Worm (Caenorhabditis elegans): Measurements from ENCODE around the gene srt-50.
"Not testable (repeated sequence)": the region's sequence is repeated elsewhere in the genome, so short reads cannot be mapped to it uniquely, and the experiment has no call there.

srt-50 gene

DNA sequence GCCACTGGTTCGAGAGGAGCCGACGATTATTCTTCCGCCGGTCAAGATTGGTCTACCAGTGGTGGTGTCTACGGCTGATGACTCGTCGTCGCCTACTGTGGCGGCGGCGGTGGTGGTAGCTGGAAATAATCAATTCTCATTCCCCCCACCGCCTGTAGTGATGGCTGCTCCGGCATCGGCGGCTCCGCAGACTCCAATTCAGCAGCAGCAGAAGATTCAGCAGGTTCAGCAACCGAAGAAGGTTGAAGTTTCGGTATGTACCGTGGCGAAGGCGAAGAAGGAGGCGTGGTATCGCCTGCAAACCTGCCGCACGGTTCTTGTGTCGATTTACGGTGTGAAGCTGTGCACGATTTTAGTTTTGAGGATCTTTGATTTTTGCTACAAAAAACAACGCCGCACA is 28.3 kb upstream of the srt-50 start (continued):
- TF ChIP-seq T07F8.4 (tag; optimal IDR thresholded peaks at IDR 0.05) (no peak), nhr-179 (tag; optimal IDR thresholded peaks at IDR 0.05) (no peak), mes-4 (tag; optimal IDR thresholded peaks at IDR 0.05) (no peak), let-607 (tag; optimal IDR thresholded peaks at IDR 0.05) (no peak), tbx-9 (tag; optimal IDR thresholded peaks at IDR 0.05; ENCODE audit: borderline replicate concordance) (no peak), lin-40 (tag; optimal IDR thresholded peaks at IDR 0.05) (no peak), hlh-12 (tag; optimal IDR thresholded peaks at IDR 0.05) (no peak), egrh-3 (GFP tag; IDR thresholded peaks at IDR 0.05) (peak; percentile 45; the same call in 1 of the 2 replicates), F23B12.7 (tag; optimal IDR thresholded peaks at IDR 0.05; ENCODE audit: insufficient read depth) (no peak), akir-1 (GFP tag; optimal IDR thresholded peaks at IDR 0.05) (no peak), mel-28 (tag; optimal IDR thresholded peaks at IDR 0.05; ENCODE audit: borderline replicate concordance) (no peak), zim-3 (tag; optimal IDR thresholded peaks at IDR 0.05) (no peak), bed-1 (GFP tag; IDR thresholded peaks at IDR 0.05) (no peak), zfh-2 (GFP tag; conservative IDR thresholded peaks at IDR 0.05) (peak; percentile 46; the same call in 1 of the 2 replicates), unc-130 (GFP tag; optimal IDR thresholded peaks at IDR 0.05) (no peak), lsl-1 (GFP tag; optimal IDR thresholded peaks at IDR 0.05) (no peak), dpff-1 (tag; optimal IDR thresholded peaks at IDR 0.05) (no peak), fkh-3 (tag; optimal IDR thresholded peaks at IDR 0.05) (no peak), cebp-2 (GFP tag; IDR thresholded peaks at IDR 0.05) (peak; percentile 83; the same call in 1 of the 2 replicates), repo-1 (tag; optimal IDR thresholded peaks at IDR 0.05) (no peak), F22D6.2 (tag; optimal IDR thresholded peaks at IDR 0.05) (no peak), pha-4 (tag; optimal IDR thresholded peaks at IDR 0.05) (no peak), nhr-80 (tag; optimal IDR thresholded peaks at IDR 0.05) (no peak)

- not testable (repeated sequence) for TF ChIP-seq snpc-4 (GFP tag; optimal IDR thresholded peaks at IDR 0.05)
- TF ChIP-seq snpc-4 (tag; optimal IDR thresholded peaks at IDR 0.05), result peak in 1 of 4 experiments; percentile 67
- TF ChIP-seq mcd-1 (GFP tag; IDR thresholded peaks at IDR 0.05), result 0 out of 2 replicates have a peak, but pooled peaks have one; percentile 29
Observed at ce11 chrIV:15047940-15048339, 26.6 kb upstream of the srt-50 start.

DNA sequence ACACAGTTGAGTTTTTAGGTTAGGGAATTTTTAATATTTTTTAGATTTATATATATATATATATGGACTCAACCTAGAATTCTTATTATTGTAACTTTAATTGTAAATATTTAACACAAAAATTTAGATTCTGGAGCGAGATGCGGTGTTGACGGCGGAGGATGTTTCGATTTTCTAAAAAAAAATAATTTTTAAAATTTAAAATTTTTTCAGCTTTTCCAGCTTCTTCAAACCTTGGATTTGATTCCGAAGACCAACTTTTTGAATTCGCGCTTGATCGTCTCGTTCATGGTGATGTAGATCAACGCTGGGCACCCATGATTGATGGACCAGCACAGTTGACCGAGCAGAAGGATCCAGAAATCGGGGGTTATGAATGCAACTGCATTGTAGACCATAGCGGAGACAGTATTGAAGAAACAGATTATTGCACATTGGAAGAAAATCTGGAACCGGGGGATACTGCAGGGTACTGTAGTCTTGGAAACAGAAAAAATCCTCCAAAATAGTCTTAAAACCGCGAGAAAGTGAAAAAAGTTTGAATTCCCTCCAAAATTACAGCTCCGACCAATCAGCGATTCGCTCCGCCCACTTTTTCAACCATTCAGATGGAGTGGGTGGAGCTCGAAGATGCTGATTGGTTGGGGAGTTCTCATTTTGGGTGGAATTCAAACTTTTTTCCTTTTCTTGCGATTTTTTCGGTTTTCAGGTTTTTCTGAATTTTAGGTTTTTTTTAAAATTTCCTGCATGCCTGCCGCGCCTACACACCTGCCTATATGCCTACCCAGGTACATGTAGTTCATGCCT is 25.0 kb upstream of the srt-50 start:
- TF ChIP-seq madf-6 (GFP tag; IDR thresholded peaks at IDR 0.05), result peak; percentile 49
- TF ChIP-seq lin-54 (GFP tag; optimal IDR thresholded peaks at IDR 0.05), result peak; percentile 28
- no peak for TF ChIP-seq mel-28 (tag; optimal IDR thresholded peaks at IDR 0.05; ENCODE audit: borderline replicate concordance)
- TF ChIP-seq cebp-1 (GFP tag; IDR thresholded peaks at IDR 0.05), result no peak
- TF ChIP-seq cebp-1 (tag; optimal IDR thresholded peaks at IDR 0.05), result peak; percentile 2
- 0 out of 2 replicates have a peak, but pooled peaks have one; percentile 38 for TF ChIP-seq aptf-3 (GFP tag; IDR thresholded peaks at IDR 0.05)
- TF ChIP-seq bed-1 (GFP tag; IDR thresholded peaks at IDR 0.05), result 0 out of 2 replicates have a peak, but pooled peaks have one; percentile 16
- TF ChIP-seq Y53G8AR.9 (GFP tag; conservative IDR thresholded peaks at IDR 0.05), result peak; percentile 49
- no peak for TF ChIP-seq ama-1 (optimal IDR thresholded peaks at IDR 0.05)
- TF ChIP-seq ama-1 (GFP tag; optimal IDR thresholded peaks at IDR 0.05), result peak in 1 of 2 experiments; percentile 32
- peak; percentile 37 for TF ChIP-seq T26A5.8 (tag; optimal IDR thresholded peaks at IDR 0.05)
- peak; percentile 94 for TF ChIP-seq nfyb-1 (GFP tag; IDR thresholded peaks at IDR 0.05)
- peak; percentile 60; the same call in 1 of the 2 replicates for TF ChIP-seq ztf-25 (GFP tag; IDR thresholded peaks at IDR 0.05)
- peak; percentile 52; the same call in 1 of the 2 replicates for TF ChIP-seq mcd-1 (GFP tag; IDR thresholded peaks at IDR 0.05)
- TF ChIP-seq F52B5.7 (tag; optimal IDR thresholded peaks at IDR 0.05), result peak; percentile 30
- TF ChIP-seq nfya-2 (GFP tag; IDR thresholded peaks at IDR 0.05), result peak; percentile 75; the same call in 1 of the 2 replicates
- peak; percentile 73 for TF ChIP-seq dpff-1 (tag; optimal IDR thresholded peaks at IDR 0.05)
- peak; percentile 35 for TF ChIP-seq snpc-4 (GFP tag; optimal IDR thresholded peaks at IDR 0.05)
- TF ChIP-seq snpc-4 (tag; optimal IDR thresholded peaks at IDR 0.05), result peak in 2 of 4 experiments; percentile 18 to 77
- no peak for TF ChIP-seq attf-5 (GFP tag; optimal IDR thresholded peaks at IDR 0.05)
- 0 out of 2 replicates have a peak, but pooled peaks have one; percentile 21 for TF ChIP-seq Y56A3A.18 (GFP tag; IDR thresholded peaks at IDR 0.05)
- peak; percentile 45 for TF ChIP-seq hrde-1 (tag; optimal IDR thresholded peaks at IDR 0.05; ENCODE audit: borderline replicate concordance)
- peak; percentile 66 for TF ChIP-seq repo-1 (tag; optimal IDR thresholded peaks at IDR 0.05)
- 0 out of 2 replicates have a peak, but pooled peaks have one; percentile 5 for TF ChIP-seq hsf-1 (GFP tag; IDR thresholded peaks at IDR 0.05)
- TF ChIP-seq nhr-120 (GFP tag; IDR thresholded peaks at IDR 0.05), result no peak

All from whole organism, young adult.